Worm (Caenorhabditis elegans) whole organism, L4 larva: Measurements from ENCODE around the gene F21H7.3.
A peak's percentile ranks its signal among the peaks of the same experiment; 100 is the strongest.

ENCODE experiments used
- F49E8.2 ChIP-seq: sonication (generic microtip); optimal IDR thresholded peaks from 2 replicates; lab custom pipeline; 2016; ENCODE audit warnings: missing compliant biosample characterization, mild to moderate bottlenecking, missing genetic modification characterization, borderline replicate concordance
- Y105C5A.15 ChIP-seq: fragments of 200-800 bp; sonication (Bioruptor generic); IDR thresholded peaks from 2 replicates; pipeline ENCODE4 v1.3.6; 2022; ENCODE audit warnings: missing genetic modification characterization, missing compliant biosample characterization
- Y48G9A.11 ChIP-seq: fragments of 200-800 bp; sonication (Bioruptor generic); IDR thresholded peaks from 2 replicates; pipeline ENCODE4 v1.3.6; 2022; ENCODE audit warnings: missing genetic modification reagents, missing genetic modification characterization, missing compliant biosample characterization
- Y5F2A.4 ChIP-seq: fragments of 200-800 bp; sonication (Bioruptor generic); optimal IDR thresholded peaks from 2 replicates; lab custom pipeline; 2018; ENCODE audit warnings: mild to moderate bottlenecking, missing genetic modification characterization, missing compliant biosample characterization
- Y75B8A.6 ChIP-seq: fragments of 200-800 bp; sonication (Bioruptor generic); IDR thresholded peaks from 2 replicates; pipeline ENCODE4 v1.3.6; 2022; ENCODE audit warnings: missing genetic modification reagents, missing genetic modification characterization, missing compliant biosample characterization
- ZK337.2 ChIP-seq: fragments of 200-800 bp; sonication (Bioruptor generic); IDR thresholded peaks from 2 replicates; pipeline ENCODE4 v1.3.6; 2022; ENCODE audit warnings: missing genetic modification reagents, missing genetic modification characterization, missing compliant biosample characterization
- ama-1 ChIP-seq: fragments of 150-350 bp; optimal IDR thresholded peaks from 2 replicates; lab custom pipeline; 2014; ENCODE audit warnings: inconsistent platforms, mixed read lengths
- ceh-20 ChIP-seq: fragments of 200-800 bp; sonication (Bioruptor generic); IDR thresholded peaks from 2 replicates; pipeline ENCODE4 v1.3.6; 2022; ENCODE audit warnings: missing genetic modification reagents, missing genetic modification characterization, missing compliant biosample characterization
- ceh-28 ChIP-seq: fragments of 150-350 bp; optimal IDR thresholded peaks from 2 replicates; lab custom pipeline; 2014; ENCODE audit warnings: missing biosample characterization, missing genetic modification reagents, missing genetic modification characterization
- ces-1 ChIP-seq: fragments of 150-350 bp; sonication (generic microtip); optimal IDR thresholded peaks from 4 replicates; lab custom pipeline; 2014; ENCODE audit warnings: missing biosample characterization, missing genetic modification reagents, missing genetic modification characterization
- cey-2 ChIP-seq: sonication (generic microtip); optimal IDR thresholded peaks from 3 replicates; lab custom pipeline; 2017; ENCODE audit warnings: missing genetic modification characterization, mild to moderate bottlenecking, missing compliant biosample characterization, antibody characterized with exemption, borderline replicate concordance; ENCODE audit not compliant: insufficient read depth
- dmd-6 ChIP-seq: fragments of 200-800 bp; sonication (Bioruptor generic); IDR thresholded peaks from 2 replicates; pipeline ENCODE4 v1.3.6; 2022; ENCODE audit warnings: missing genetic modification reagents, missing genetic modification characterization, missing compliant biosample characterization
- dmd-9 ChIP-seq: fragments of 200-800 bp; sonication (Bioruptor generic); IDR thresholded peaks from 2 replicates; pipeline ENCODE4 v1.3.6; 2022; ENCODE audit warnings: missing genetic modification reagents, missing genetic modification characterization, missing compliant biosample characterization
- dpl-1 ChIP-seq: fragments of 150-350 bp; optimal IDR thresholded peaks from 2 replicates; lab custom pipeline; 2014; ENCODE audit warnings: missing biosample characterization, missing genetic modification reagents, missing genetic modification characterization
- duxl-1 ChIP-seq: sonication (generic microtip); optimal IDR thresholded peaks from 2 replicates; lab custom pipeline; 2016; ENCODE audit warnings: mild to moderate bottlenecking, missing genetic modification characterization, moderate library complexity, missing compliant biosample characterization; ENCODE audit not compliant: poor library complexity
- egl-27 ChIP-seq: sonication (generic microtip); optimal IDR thresholded peaks from 3 replicates; lab custom pipeline; 2017; ENCODE audit warnings: missing biosample characterization, missing genetic modification reagents, missing genetic modification characterization
- egl-43 ChIP-seq: fragments of 200-800 bp; sonication (Bioruptor generic); IDR thresholded peaks from 2 replicates; pipeline ENCODE4 v1.3.6; 2022; ENCODE audit warnings: missing genetic modification reagents, missing genetic modification characterization, missing compliant biosample characterization
- gei-8 ChIP-seq: fragments of 200-800 bp; sonication (Bioruptor generic); optimal IDR thresholded peaks from 2 replicates; lab custom pipeline; 2018; ENCODE audit warnings: mild to moderate bottlenecking, missing genetic modification characterization, missing compliant biosample characterization
- hlh-11 ChIP-seq: fragments of 200-800 bp; sonication (Bioruptor generic); optimal IDR thresholded peaks from 2 replicates; lab custom pipeline; 2018; ENCODE audit warnings: mild to moderate bottlenecking, missing genetic modification characterization, missing compliant biosample characterization
- hlh-30 ChIP-seq: sonication (generic microtip); optimal IDR thresholded peaks from 2 replicates; lab custom pipeline; 2017; ENCODE audit warnings: antibody characterized with exemption, mild to moderate bottlenecking, missing genetic modification characterization, missing compliant biosample characterization; ENCODE audit not compliant: insufficient read depth
- lim-7 ChIP-seq: fragments of 200-800 bp; sonication (Bioruptor generic); IDR thresholded peaks from 2 replicates; pipeline ENCODE4 v1.3.6; 2022; ENCODE audit warnings: missing genetic modification characterization, missing compliant biosample characterization
- lin-1 ChIP-seq: fragments of 200-800 bp; sonication (Bioruptor generic); IDR thresholded peaks from 2 replicates; pipeline ENCODE4 v1.3.6; 2022; ENCODE audit warnings: missing genetic modification reagents, missing genetic modification characterization, missing compliant biosample characterization
- lin-13 ChIP-seq: fragments of 150-350 bp; optimal IDR thresholded peaks from 2 replicates; lab custom pipeline; 2014; ENCODE audit warnings: missing biosample characterization, missing genetic modification reagents, missing genetic modification characterization
- lin-29 ChIP-seq: fragments of 200-800 bp; sonication (Bioruptor generic); IDR thresholded peaks from 2 replicates; pipeline ENCODE4 v1.3.6; 2022; ENCODE audit warnings: missing genetic modification reagents, missing genetic modification characterization, missing compliant biosample characterization
- lin-39 ChIP-seq: fragments of 150-350 bp; optimal IDR thresholded peaks from 2 replicates; lab custom pipeline; 2014; ENCODE audit warnings: missing biosample characterization, missing genetic modification reagents, missing genetic modification characterization
- lir-3 ChIP-seq: sonication (generic microtip); optimal IDR thresholded peaks from 2 replicates; lab custom pipeline; 2016; ENCODE audit warnings: mild to moderate bottlenecking, missing genetic modification characterization, missing compliant biosample characterization
- lsy-2 ChIP-seq, 2 experiments: fragments of 150-350 bp in 1 of 2; sonication (generic microtip) in 1 of 2; optimal IDR thresholded peaks; 2 replicates each; lab custom pipeline; 2014 to 2017; ENCODE audit warnings: missing biosample characterization in 2 of 2, missing genetic modification characterization in 2 of 2
- nhr-10 ChIP-seq: fragments of 150-350 bp; optimal IDR thresholded peaks from 2 replicates; lab custom pipeline; 2014; ENCODE audit warnings: missing biosample characterization, missing genetic modification characterization
- nhr-237 ChIP-seq: sonication (generic microtip); optimal IDR thresholded peaks from 2 replicates; lab custom pipeline; 2017; ENCODE audit warnings: missing biosample characterization, missing genetic modification characterization
- nhr-25 ChIP-seq: sonication (generic microtip); optimal IDR thresholded peaks from 2 replicates; lab custom pipeline; 2017; ENCODE audit warnings: missing genetic modification characterization, mild to moderate bottlenecking, missing compliant biosample characterization, antibody characterized with exemption, moderate library complexity, borderline replicate concordance; ENCODE audit not compliant: insufficient read depth
- nhr-28 ChIP-seq: fragments of 150-350 bp; optimal IDR thresholded peaks from 2 replicates; lab custom pipeline; 2014; ENCODE audit warnings: missing biosample characterization, missing genetic modification characterization
- pqm-1 ChIP-seq: sonication (generic microtip); optimal IDR thresholded peaks from 2 replicates; lab custom pipeline; 2017; ENCODE audit warnings: missing biosample characterization, missing genetic modification characterization
- skn-1 ChIP-seq: fragments of 150-350 bp; optimal IDR thresholded peaks from 2 replicates; lab custom pipeline; 2014; ENCODE audit warnings: missing biosample characterization, missing genetic modification characterization
- snpc-1.2 ChIP-seq: fragments of 200-800 bp; sonication (Bioruptor generic); IDR thresholded peaks from 2 replicates; pipeline ENCODE4 v1.3.6; 2022; ENCODE audit warnings: missing genetic modification reagents, missing genetic modification characterization, missing compliant biosample characterization
- tra-1 ChIP-seq: fragments of 200-800 bp; sonication (Bioruptor generic); IDR thresholded peaks from 2 replicates; pipeline ENCODE4 v1.3.6; 2022; ENCODE audit warnings: missing genetic modification reagents, missing genetic modification characterization, missing compliant biosample characterization
- unc-62 ChIP-seq, 3 experiments: fragments of 150-350 bp in 1 of 3; sonication (generic microtip); optimal IDR thresholded peaks in 2 of 3; peaks in 1 of 3; 1 replicate in 1 of 3; 2 replicates in 2 of 3; lab custom pipeline; 2014 to 2017; ENCODE audit warnings: missing biosample characterization in 3 of 3, missing genetic modification characterization in 3 of 3, missing genetic modification reagents in 3 of 3, missing genotype in 1 of 3
- vab-7 ChIP-seq: fragments of 200-800 bp; sonication (Bioruptor generic); IDR thresholded peaks from 2 replicates; pipeline ENCODE4 v1.3.6; 2022; ENCODE audit warnings: missing genetic modification reagents, missing genetic modification characterization, missing compliant biosample characterization
- zip-2 ChIP-seq: fragments of 150-350 bp; optimal IDR thresholded peaks from 2 replicates; lab custom pipeline; 2014; ENCODE audit warnings: missing biosample characterization, missing genetic modification characterization

Gene F21H7.3

DNA sequence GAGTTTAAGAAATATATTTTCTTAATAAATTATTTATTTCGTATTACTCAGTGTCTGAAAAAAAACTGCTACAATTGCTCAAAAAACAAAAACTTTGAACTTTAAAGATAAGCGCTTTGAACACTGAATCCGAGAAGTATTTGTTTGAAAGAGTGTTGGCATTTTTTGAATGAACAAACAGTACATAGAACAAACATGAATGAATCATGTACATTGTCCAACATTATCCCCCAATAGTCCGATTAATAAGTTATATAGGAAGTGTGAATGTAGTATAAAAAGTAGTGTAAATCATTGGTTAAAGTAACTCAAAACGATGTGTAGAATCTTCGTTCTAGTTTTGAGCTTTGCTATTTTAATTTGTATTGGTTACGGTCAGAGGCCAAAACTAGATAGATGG is 33.3 kb downstream of the F21H7.3 start, which contains the start of gene F11A5.17:
Gene F11A5.17 (plus strand): TSS at position 301 of the 400 bp plus-strand sequence.
- TF ChIP-seq unc-62 (GFP tag; optimal IDR thresholded peaks at IDR 0.05 in 1 of 2; lab: Kevin White, UChicago) (peak in 1 of 2 experiments; percentile 15), unc-62 (tag; optimal IDR thresholded peaks at IDR 0.05; lab: Kevin White, UChicago) (no peak), F49E8.2 (no peak)

DNA sequence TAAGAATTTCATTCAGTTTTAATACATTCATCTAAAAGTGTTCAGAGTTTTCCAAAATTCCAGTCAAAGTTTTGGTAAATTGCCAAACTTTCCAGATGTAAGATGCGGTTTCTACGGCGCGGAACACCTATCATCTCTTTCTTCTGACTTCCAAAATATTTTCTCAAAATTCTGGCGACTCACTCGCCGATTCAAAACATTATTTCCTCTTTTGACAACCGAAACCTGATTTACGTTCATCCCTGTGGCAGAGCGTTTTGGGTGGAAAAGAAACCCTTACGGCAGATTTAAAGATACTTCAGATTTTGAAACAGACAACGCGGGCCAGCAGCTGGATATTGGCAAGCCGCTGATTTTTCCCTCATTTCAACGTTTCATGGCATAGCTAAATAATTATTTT is 37.0 kb downstream of the F21H7.3 start, which contains the start of gene F11A5.5:
Gene F11A5.5 (plus strand): TSS at position 301 of the 400 bp plus-strand sequence.
- TF ChIP-seq dmd-9 = no peak
- TF ChIP-seq Y75B8A.6 (GFP tag; lab: Robert Waterston, UW) = no peak
- no peak for TF ChIP-seq hlh-11
- TF ChIP-seq pqm-1 (tag; lab: Kevin White, UChicago) = no peak
- TF ChIP-seq ZK337.2 (GFP tag; lab: Robert Waterston, UW) = no peak
- no peak for TF ChIP-seq skn-1 (tag; lab: Kevin White, UChicago)
- TF ChIP-seq lin-29 (GFP tag; lab: Robert Waterston, UW) = no peak
- no peak for TF ChIP-seq nhr-10 (tag; lab: Kevin White, UChicago)
- TF ChIP-seq tra-1 (GFP tag; lab: Robert Waterston, UW) = no peak
- no peak for TF ChIP-seq hlh-30

DNA sequence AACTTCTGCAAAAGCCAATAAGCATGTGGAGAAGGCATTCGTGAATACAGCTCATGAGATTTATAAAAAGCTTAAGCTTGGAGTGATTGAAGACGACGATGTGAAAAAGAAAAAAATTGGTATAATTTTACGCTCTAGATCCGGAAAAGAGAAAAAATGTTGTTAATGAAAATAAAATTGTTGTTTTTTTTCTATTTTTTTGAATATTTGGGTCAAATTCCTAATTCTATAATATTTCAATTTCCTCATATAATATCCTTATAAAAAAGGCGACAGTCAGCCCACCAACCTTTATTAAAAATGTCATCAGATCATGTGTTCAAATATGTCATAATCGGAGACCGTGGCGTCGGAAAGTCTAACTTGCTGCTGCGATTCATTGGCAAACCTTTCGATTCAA is 39.7 kb downstream of the F21H7.3 start, which contains the start of gene rabr-3:
Gene rabr-3 (plus strand): TSS at position 301 of the 400 bp plus-strand sequence.
- TF ChIP-seq zip-2 (tag; lab: Kevin White, UChicago) (no peak), nhr-28 (tag; lab: Kevin White, UChicago) (no peak), Y105C5A.15 (no peak), vab-7 (GFP tag; lab: Robert Waterston, UW) (no peak), Y48G9A.11 (GFP tag; lab: Robert Waterston, UW) (no peak), egl-27 (tag; lab: Kevin White, UChicago) (no peak), lin-1 (GFP tag; lab: Robert Waterston, UW) (no peak), ama-1 (lab: Kevin White, UChicago) (no peak), duxl-1 (tag; lab: Kevin White, UChicago) (no peak), nhr-10 (tag; lab: Kevin White, UChicago) (no peak), snpc-1.2 (GFP tag; lab: Robert Waterston, UW) (no peak), ceh-28 (tag; lab: Kevin White, UChicago) (no peak), egl-43 (no peak), ceh-20 (no peak)

DNA sequence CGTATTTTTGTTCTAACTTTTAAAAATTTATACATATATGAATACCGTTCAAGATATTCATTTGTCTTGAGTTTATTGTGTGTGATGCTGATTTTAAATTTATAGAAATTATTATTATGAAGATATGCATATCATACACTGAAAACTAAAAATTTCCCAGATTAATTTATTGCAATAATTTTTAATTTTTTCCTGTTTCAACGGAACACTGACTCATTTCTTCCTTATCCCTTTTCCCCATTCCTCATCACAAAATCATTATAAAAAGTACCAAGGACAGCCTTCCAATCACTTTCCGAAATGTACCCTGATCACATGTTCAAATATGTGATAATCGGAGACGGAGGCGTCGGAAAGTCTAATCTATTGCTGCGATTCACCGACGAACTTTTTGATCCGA is 40.4 kb downstream of the F21H7.3 start, which contains the start of gene rabr-4:
Gene rabr-4 (plus strand): TSS at position 301 of the 400 bp plus-strand sequence.
- TF ChIP-seq nhr-25 (tag; lab: Kevin White, UChicago) = no peak
- TF ChIP-seq lim-7 (GFP tag; lab: Robert Waterston, UW) = no peak
- no peak for TF ChIP-seq gei-8 (GFP tag; lab: Kevin White, UChicago)
- TF ChIP-seq lsy-2 (tag; optimal IDR thresholded peaks at IDR 0.05; lab: Kevin White, UChicago) = no peak
- TF ChIP-seq lin-13 = no peak
- no peak for TF ChIP-seq F49E8.2
- TF ChIP-seq hlh-30 = no peak
- no peak for TF ChIP-seq dpl-1 (GFP tag; lab: Kevin White, UChicago)
- TF ChIP-seq lir-3 (tag; lab: Kevin White, UChicago) = no peak
- no peak for TF ChIP-seq zip-2 (tag; lab: Kevin White, UChicago)
- no peak for TF ChIP-seq lin-39 (tag; lab: Kevin White, UChicago)

DNA sequence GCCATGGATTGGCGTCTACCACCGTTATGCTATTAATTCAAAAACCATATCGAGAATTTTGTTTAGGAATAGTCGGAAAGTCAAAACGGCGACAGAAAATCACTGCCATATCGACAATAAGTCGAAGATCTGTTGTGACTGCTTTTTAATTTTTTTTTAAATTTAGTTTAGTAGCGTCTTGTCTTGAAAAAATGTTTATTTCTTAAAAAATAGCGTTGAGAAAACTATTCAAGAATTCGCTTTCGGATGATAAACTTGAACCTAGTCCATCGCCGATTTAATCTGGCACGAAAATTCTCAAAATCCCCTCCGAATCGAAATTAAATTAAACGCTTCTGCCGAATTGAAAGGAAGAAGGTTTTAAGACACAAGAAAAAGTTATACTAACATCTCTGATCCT is 42.9 kb downstream of the F21H7.3 start, which contains the start of gene srh-279:
Gene srh-279 (plus strand): TSS at position 301 of the 400 bp plus-strand sequence.
- TF ChIP-seq dmd-6 (GFP tag; lab: Robert Waterston, UW) = no peak
- no peak for TF ChIP-seq ces-1 (GFP tag; lab: Kevin White, UChicago)
- TF ChIP-seq unc-62 (GFP tag; optimal IDR thresholded peaks at IDR 0.05 in 1 of 2; lab: Kevin White, UChicago) = peak in 1 of 2 experiments; percentile 26
- TF ChIP-seq unc-62 (tag; optimal IDR thresholded peaks at IDR 0.05; lab: Kevin White, UChicago) = no peak
- no peak for TF ChIP-seq cey-2 (tag; lab: Kevin White, UChicago)
- TF ChIP-seq Y5F2A.4 = no peak
- TF ChIP-seq nhr-237 = no peak
- no peak for TF ChIP-seq egl-27 (tag; lab: Kevin White, UChicago)
